Worm (Caenorhabditis elegans): Measurements from ENCODE around the gene lea-1.

- TF ChIP-seq mep-1 (tag; optimal IDR thresholded peaks at IDR 0.05) = no peak
- no peak for TF ChIP-seq lin-13 (tag; optimal IDR thresholded peaks at IDR 0.05)
- no peak for TF ChIP-seq tbx-8 (GFP tag; optimal IDR thresholded peaks at IDR 0.05)
- no peak for TF ChIP-seq snpc-4 (tag; optimal IDR thresholded peaks at IDR 0.05)
- TF ChIP-seq elt-1 (tag; optimal IDR thresholded peaks at IDR 0.05; ENCODE audit: borderline replicate concordance, insufficient read depth) = no peak
- TF ChIP-seq nhr-12 (tag; optimal IDR thresholded peaks at IDR 0.05) = no peak
- no peak for TF ChIP-seq unc-39 (tag; optimal IDR thresholded peaks at IDR 0.05)
- TF ChIP-seq ceh-43 (GFP tag; optimal IDR thresholded peaks at IDR 0.05) = no peak
- no peak for TF ChIP-seq nhr-28 (tag; optimal IDR thresholded peaks at IDR 0.05)
- TF ChIP-seq elt-3 (tag; optimal IDR thresholded peaks at IDR 0.05) = no peak
- TF ChIP-seq lsy-2 (tag; optimal IDR thresholded peaks at IDR 0.05) = no peak
These were observed 55.0 kb downstream of the lea-1 start, which contains the start of gene npr-39 for ce11 chrV:10066769-10067168.
